Fruit fly (Drosophila melanogaster) whole organism, pupa: Measurements from ENCODE around the gene HLH4C.

Experiments used
- CG8301 ChIP-seq: fragments of 200-800 bp; sonication (Bioruptor generic); optimal IDR thresholded peaks from 2 replicates; lab custom pipeline; 2018; ENCODE audit warnings: missing biosample characterization, mild to moderate bottlenecking, missing genetic modification characterization
- Ets98B ChIP-seq: fragments of 200-800 bp; sonication (Bioruptor generic); IDR thresholded peaks from 2 replicates; pipeline ENCODE4 v1.3.6; 2022; ENCODE audit warnings: missing biosample characterization, missing genetic modification characterization
- fd96Ca ChIP-seq: fragments of 200-800 bp; sonication (Bioruptor generic); IDR thresholded peaks from 3 replicates; pipeline ENCODE4 v1.3.6; 2022; ENCODE audit warnings: missing biosample characterization, missing genetic modification characterization
- gl ChIP-seq: fragments of 200-800 bp; sonication (Bioruptor generic); optimal IDR thresholded peaks from 2 replicates; lab custom pipeline; 2018; ENCODE audit warnings: missing biosample characterization, mild to moderate bottlenecking, missing genetic modification characterization

DNA sequence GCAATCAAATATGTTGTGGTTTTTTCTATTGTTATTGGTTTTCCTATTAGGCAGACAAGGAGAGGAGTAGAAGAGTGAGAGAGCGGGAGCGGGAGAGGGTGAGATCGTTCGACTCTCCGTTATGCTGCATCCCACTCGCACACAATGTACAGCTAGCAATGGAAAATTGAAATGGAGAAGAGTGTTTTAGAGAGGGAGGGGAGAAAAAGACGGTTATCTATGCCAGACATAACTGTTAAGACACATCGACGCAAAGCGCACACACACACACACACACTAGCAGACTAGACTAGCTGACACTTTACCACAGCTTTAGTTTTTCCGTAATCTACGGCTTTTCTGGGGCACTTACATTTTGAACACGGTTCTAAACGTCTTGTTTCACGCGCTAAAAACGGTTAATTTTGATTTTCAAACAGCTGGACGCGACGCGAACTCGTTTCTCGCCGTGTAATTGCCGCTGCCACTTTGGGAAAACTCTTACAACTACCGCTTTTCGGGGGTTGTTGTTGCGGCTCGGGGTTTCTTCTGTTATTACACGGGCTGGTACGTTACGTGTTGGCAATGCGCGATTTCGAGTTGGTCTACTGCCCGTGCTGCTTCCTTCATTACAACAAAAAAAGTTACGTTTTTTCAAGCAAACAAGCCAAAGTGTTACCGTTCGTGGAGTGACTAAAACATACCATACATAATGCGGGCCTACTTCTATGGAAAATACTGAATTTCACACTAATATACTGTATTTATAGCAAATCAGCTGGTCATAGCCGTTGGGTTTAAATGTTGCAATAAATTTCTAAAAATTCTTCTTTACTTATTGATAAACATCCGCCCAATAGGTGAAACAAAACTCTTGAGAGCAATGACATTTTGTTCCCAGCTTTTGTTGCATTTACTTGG is 31.9 kb upstream of the HLH4C start, which contains the start of gene fzr:
- no peak for TF ChIP-seq gl (tag; lab: Kevin White, UChicago)
- TF ChIP-seq fd96Ca = no peak
- TF ChIP-seq CG8301 (tag; lab: Kevin White, UChicago) = no peak
- TF ChIP-seq Ets98B (GFP tag; lab: Robert Waterston, UW) = no peak; the same call in 1 of the 2 replicates
